Fruit fly (Drosophila melanogaster): ENCODE results near the gene cal1.

Gene cal1

dm6 chr3R:17060809-17061394 lies 27.2 kb upstream of the cal1 start:
- TF ChIP-seq noc (tag; optimal IDR thresholded peaks at IDR 0.05), result no peak

dm6 chr3R:17061736-17062371 lies 26.2 kb upstream of the cal1 start:
- TF ChIP-seq noc (tag; optimal IDR thresholded peaks at IDR 0.05), result no peak

dm6 chr3R:17062705-17063104 lies 25.4 kb upstream of the cal1 start:
- no peak for TF ChIP-seq noc (tag; optimal IDR thresholded peaks at IDR 0.05)

dm6 chr3R:17063763-17064162 lies 24.3 kb upstream of the cal1 start:
- peak; percentile 17 for TF ChIP-seq noc (tag; optimal IDR thresholded peaks at IDR 0.05)

DNA sequence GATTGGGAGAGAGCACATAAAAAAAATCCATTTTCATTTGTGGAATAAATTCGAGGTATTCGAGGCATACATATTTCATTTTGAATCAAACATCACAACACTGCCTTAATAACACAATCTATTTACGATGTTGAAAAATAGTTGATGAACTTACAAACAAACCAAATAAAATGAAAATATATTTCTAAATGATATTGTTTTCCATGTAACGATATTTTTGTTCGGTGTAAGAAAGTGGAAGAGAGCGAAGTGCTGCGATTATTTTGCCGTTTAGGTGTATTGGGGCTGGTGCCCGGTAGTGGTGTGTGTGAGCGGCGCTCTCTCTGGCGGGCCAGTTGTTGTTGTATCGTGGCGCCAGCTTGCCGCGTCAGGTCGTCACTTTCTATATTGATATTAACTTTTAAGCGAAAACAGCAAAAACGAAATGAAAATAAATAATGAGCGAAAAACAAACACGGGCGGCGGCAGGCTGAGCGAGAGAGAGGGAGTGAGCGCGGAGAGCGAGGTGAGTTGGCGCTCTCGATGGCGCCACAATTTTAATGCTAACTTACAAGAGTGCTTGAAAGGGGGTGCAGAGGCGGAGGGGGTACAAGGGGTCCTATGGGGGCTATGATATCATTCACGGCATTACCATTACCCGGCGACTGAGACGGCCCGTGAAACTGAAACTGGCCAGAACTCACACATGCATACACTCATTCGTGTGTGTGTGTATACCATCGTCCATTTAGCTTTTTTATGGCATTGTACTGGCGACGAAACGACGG lies 22.9 kb upstream of the cal1 start:
- peak; percentile 98 for TF ChIP-seq noc (tag; optimal IDR thresholded peaks at IDR 0.05)

DNA sequence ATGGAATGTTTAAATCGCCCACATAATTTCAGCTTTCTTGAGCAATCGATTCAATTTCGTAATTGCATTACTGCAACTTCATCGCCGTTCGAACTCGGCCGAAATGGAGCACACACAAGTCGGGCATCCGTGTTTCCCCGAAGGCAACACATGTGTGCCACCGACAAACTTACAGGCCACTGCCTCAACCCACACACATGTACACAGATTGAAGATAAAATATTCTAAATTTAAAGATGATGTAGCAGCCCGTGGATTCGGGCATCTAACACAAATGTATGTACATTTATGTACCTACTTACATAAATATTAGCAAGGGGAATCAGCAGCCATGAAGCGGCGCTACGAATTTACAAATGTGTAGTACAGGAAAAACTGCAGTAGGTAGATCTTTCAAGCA lies 22.0 kb upstream of the cal1 start:
- no peak for TF ChIP-seq noc (tag; optimal IDR thresholded peaks at IDR 0.05)

DNA sequence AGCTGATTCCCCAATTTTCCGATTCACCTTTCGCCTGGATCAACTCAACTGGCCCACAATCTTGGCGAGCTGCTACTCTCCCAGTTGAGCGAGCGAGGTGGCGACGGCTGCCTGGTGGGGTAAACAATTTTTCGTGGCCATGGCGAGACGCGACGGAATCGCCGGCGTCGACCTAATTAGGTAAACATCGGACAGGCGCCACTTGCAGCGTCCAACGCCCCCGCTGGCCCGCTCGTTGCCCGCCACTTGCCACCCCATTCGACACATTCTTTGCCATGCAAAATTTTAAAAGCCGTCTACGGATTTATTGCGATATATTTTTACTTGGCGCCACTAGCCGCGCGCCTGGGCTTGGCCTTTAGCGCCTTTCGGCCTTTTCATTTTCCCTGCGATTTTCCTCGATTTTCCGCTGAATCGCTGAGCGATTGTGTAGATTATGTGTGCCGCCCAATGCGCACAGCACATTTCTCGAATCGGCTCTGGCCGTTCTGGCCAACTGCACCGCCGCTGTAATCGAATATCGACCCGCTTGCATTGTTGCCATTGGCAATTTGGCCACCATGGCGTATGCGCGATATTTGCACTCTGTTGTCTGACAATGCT lies 21.2 kb upstream of the cal1 start:
- TF ChIP-seq noc (tag; optimal IDR thresholded peaks at IDR 0.05), result no peak

DNA sequence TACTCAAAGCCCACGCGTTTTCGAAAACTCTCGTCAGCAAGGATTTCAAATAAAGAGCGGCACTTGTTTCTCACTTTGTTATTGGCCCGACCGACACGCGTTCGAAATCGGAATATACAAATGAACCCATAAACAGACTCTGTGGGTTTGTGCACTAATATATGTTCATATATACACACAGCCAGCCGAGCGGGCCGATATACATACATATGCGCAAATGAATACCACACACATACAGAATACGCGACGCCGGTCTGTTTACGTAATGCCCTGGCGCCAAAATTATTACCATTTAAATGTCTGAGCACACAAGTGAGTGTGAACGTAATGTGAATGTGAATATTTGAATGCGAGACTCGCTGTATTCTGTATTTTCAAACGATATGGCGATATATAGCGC lies 20.4 kb upstream of the cal1 start:
- TF ChIP-seq noc (tag; optimal IDR thresholded peaks at IDR 0.05), result no peak

- TF ChIP-seq noc (tag; optimal IDR thresholded peaks at IDR 0.05), result peak; percentile 22
Observed at dm6 chr3R:17072526-17073114, 15.5 kb upstream of the cal1 start, which contains the start of the genes Ns1 and mRpS11. TSS of gene Ns1 (minus strand) at chr3R:17072675. TSS of gene mRpS11 (plus strand) at chr3R:17072732.

dm6 chr3R:17077968-17078417 lies 10.1 kb upstream of the cal1 start:
- no peak for TF ChIP-seq noc (tag; optimal IDR thresholded peaks at IDR 0.05)

DNA sequence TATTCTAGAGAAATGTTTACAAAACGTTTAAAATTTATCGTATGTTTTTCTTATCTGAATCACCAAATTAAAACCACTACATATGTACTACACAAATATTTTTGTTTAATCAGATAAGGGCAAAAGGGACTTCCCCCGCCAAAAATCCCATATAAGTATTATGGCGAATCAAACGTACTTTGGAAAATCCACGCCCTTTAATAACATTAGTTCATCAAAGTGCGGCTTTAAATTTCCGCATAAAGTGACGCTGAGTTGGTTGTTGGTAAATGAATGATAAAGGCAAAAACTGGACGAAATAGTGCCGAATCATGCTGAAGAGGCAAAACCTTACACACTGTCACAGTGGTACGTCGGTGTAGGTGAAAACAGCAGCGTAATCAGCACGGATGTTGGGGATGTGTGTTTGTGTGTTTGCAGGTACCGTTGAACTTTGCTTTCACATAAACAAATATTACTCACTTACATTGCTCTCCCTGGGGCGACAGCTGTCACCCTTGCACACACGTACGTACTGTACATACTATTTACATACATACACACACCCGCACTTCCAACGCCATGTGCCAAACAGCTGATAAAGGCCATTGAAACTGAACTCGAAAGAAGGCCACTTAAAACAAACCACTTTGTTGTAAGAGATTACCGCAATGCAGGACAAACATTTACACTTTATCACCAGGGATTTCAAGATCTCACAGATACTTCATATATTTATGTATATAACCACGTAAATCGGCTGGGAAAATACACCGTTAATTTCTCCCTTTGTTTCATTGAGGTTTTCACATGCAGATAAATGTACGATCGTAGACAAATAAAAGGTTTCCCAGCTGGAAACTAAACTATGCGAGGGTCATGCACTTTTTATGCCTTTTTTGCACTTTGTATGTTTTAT lies 8.9 kb upstream of the cal1 start:
- TF ChIP-seq noc (tag; optimal IDR thresholded peaks at IDR 0.05), result no peak

dm6 chr3R:17079859-17080255 lies 8.2 kb upstream of the cal1 start, which contains the start of the genes Keap1 and kuk:
TSS of gene Keap1 (minus strand) at chr3R:17079945.
TSS of gene kuk (plus strand) at chr3R:17080244.
- peak; percentile 38 for TF ChIP-seq noc (tag; optimal IDR thresholded peaks at IDR 0.05)

- no peak for TF ChIP-seq noc (tag; optimal IDR thresholded peaks at IDR 0.05)
Observed at dm6 chr3R:17080666-17081358, 7.3 kb upstream of the cal1 start.

DNA sequence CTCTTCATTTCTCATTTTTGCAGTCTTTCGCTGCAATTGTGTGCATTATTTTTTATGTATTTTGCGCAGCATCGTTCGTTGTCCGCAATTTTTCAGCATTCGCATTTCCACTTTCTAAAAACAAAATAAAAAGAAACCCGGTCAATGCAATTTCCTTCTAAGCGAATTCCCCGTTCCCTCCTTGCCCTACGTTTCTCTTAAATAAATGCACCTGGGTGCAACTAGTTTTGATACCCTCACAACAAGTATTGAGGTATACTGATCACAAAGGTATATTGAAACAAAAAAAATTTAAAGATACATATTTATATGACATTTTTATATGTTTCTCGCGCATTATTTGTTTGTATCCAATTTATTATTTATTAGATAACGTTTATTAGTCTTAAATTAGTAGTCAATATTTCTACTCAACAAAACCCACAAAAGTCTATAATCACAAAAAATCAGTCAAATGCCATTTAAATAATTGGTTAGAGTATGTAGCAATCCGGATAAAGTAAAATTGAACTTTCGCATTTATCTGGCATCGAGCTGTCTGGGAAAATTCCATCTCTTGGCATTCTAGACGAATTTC lies 6.6 kb upstream of the cal1 start:
- TF ChIP-seq noc (tag; optimal IDR thresholded peaks at IDR 0.05), result no peak

All from whole organism, larva.